Worm (Caenorhabditis elegans): ENCODE results near the gene clec-182.
A peak's percentile ranks its signal among the peaks of the same experiment; 100 is the strongest.

The clec-182 gene

ce11 chrIV:8758620-8759019 lies 39.5 kb downstream of the clec-182 start:
- TF ChIP-seq mep-1 (tag; optimal IDR thresholded peaks at IDR 0.05) (peak; percentile 40), jun-1 (tag; optimal IDR thresholded peaks at IDR 0.05) (no peak), hlh-11 (tag; optimal IDR thresholded peaks at IDR 0.05) (peak; percentile 31), pqm-1 (tag; optimal IDR thresholded peaks at IDR 0.05) (no peak), hmg-1.1 (GFP tag; IDR thresholded peaks at IDR 0.05) (0 out of 2 replicates have a peak, but pooled peaks have one; percentile 16), lsy-2 (tag; optimal IDR thresholded peaks at IDR 0.05) (peak in 1 of 2 experiments; percentile 52), fkh-10 (GFP tag; optimal IDR thresholded peaks at IDR 0.05) (peak; percentile 34), mes-2 (tag; optimal IDR thresholded peaks at IDR 0.05; ENCODE audit: poor library complexity, severe bottlenecking) (peak; percentile 49), ctbp-1 (GFP tag; IDR thresholded peaks at IDR 0.05) (peak; percentile 75), Y5F2A.4 (GFP tag; optimal IDR thresholded peaks at IDR 0.05) (no peak), unc-39 (tag; optimal IDR thresholded peaks at IDR 0.05) (no peak), rbr-2 (tag; optimal IDR thresholded peaks at IDR 0.05) (peak; percentile 42), hlh-30 (tag; optimal IDR thresholded peaks at IDR 0.05; ENCODE audit: insufficient read depth) (peak; percentile 34), egl-27 (tag; optimal IDR thresholded peaks at IDR 0.05) (no peak)

- TF ChIP-seq unc-62 (GFP tag; optimal IDR thresholded peaks at IDR 0.05 in 1 of 2) (peak in 1 of 2 experiments; percentile 74), unc-62 (tag; optimal IDR thresholded peaks at IDR 0.05) (no peak), duxl-1 (tag; optimal IDR thresholded peaks at IDR 0.05; ENCODE audit: poor library complexity) (no peak), nhr-28 (tag; optimal IDR thresholded peaks at IDR 0.05) (peak; percentile 61), Y75B8A.6 (GFP tag; IDR thresholded peaks at IDR 0.05) (no peak), hlh-11 (tag; optimal IDR thresholded peaks at IDR 0.05) (peak; percentile 73), aha-1 (tag) (peak; percentile 12), daf-16 (GFP tag; optimal IDR thresholded peaks at IDR 0.05) (no peak), daf-16 (tag; optimal IDR thresholded peaks at IDR 0.05) (peak; percentile 72), dve-1 (tag; optimal IDR thresholded peaks at IDR 0.05; ENCODE audit: insufficient read depth) (peak; percentile 59), mdl-1 (tag; optimal IDR thresholded peaks at IDR 0.05) (peak in 1 of 2 experiments; percentile 14), lin-1 (GFP tag; IDR thresholded peaks at IDR 0.05) (peak; percentile 71; the same call in 1 of the 2 replicates), tra-1 (GFP tag; IDR thresholded peaks at IDR 0.05) (0 out of 2 replicates have a peak, but pooled peaks have one; percentile 44), spr-3 (GFP tag; optimal IDR thresholded peaks at IDR 0.05) (no peak), nhr-237 (tag; optimal IDR thresholded peaks at IDR 0.05) (no peak), pqm-1 (tag; optimal IDR thresholded peaks at IDR 0.05) (peak; percentile 89), lsy-2 (tag; optimal IDR thresholded peaks at IDR 0.05) (peak in 1 of 2 experiments; percentile 4), nhr-11 (tag; optimal IDR thresholded peaks at IDR 0.05) (peak; percentile 7), lin-29 (GFP tag; IDR thresholded peaks at IDR 0.05) (no peak)
These were observed 40.4 kb downstream of the clec-182 start for ce11 chrIV:8757729-8758128.

ce11 chrIV:8754727-8755126 lies 43.4 kb downstream of the clec-182 start, which contains the start of gene elli-1:
elli-1 (minus strand) TSS chrIV:8754827.
- no peak for TF ChIP-seq nhr-77 (tag; optimal IDR thresholded peaks at IDR 0.05)
- no peak for TF ChIP-seq cey-2 (tag; optimal IDR thresholded peaks at IDR 0.05; ENCODE audit: borderline replicate concordance, insufficient read depth)
- no peak for TF ChIP-seq duxl-1 (tag; optimal IDR thresholded peaks at IDR 0.05; ENCODE audit: poor library complexity)
- TF ChIP-seq tra-1 (GFP tag; IDR thresholded peaks at IDR 0.05) = no peak
- TF ChIP-seq set-16 (GFP tag; IDR thresholded peaks at IDR 0.05) = no peak
- no peak for TF ChIP-seq sdz-12 (GFP tag; optimal IDR thresholded peaks at IDR 0.05)
- TF ChIP-seq F26F4.8 (GFP tag; conservative IDR thresholded peaks at IDR 0.05) = no peak
- TF ChIP-seq unc-130 (GFP tag; optimal IDR thresholded peaks at IDR 0.05) = no peak
- TF ChIP-seq hmg-1.1 (GFP tag; IDR thresholded peaks at IDR 0.05) = no peak
- no peak for TF ChIP-seq zfp-3 (GFP tag; conservative IDR thresholded peaks at IDR 0.05)
- TF ChIP-seq lin-29 (GFP tag; IDR thresholded peaks at IDR 0.05) = no peak
- no peak for TF ChIP-seq lin-38 (GFP tag; IDR thresholded peaks at IDR 0.05)
- TF ChIP-seq ama-1 (optimal IDR thresholded peaks at IDR 0.05) = no peak
- TF ChIP-seq lsy-2 (tag; optimal IDR thresholded peaks at IDR 0.05) = no peak
